Worm (Caenorhabditis elegans) whole organism, late embryonic: ENCODE data around the gene F23H11.7.
A peak's percentile ranks its signal among the peaks of the same experiment; 100 is the strongest.

ENCODE experiments used
- C38D4.7 ChIP-seq: fragments of 200-800 bp; sonication (Bioruptor generic); optimal IDR thresholded peaks from 2 replicates; lab custom pipeline; 2018; ENCODE audit warnings: mild to moderate bottlenecking, missing genetic modification characterization, moderate library complexity, missing compliant biosample characterization
- F13H6.1 ChIP-seq: sonication (generic microtip); optimal IDR thresholded peaks from 2 replicates; lab custom pipeline; 2016; ENCODE audit warnings: missing genetic modification characterization, missing compliant biosample characterization
- T23F11.4 ChIP-seq: fragments of 200-800 bp; sonication (Bioruptor generic); optimal IDR thresholded peaks from 2 replicates; lab custom pipeline; 2018; ENCODE audit warnings: mild to moderate bottlenecking, missing genetic modification characterization, missing compliant biosample characterization
- ama-1 ChIP-seq: fragments of 150-350 bp; optimal IDR thresholded peaks from 2 replicates; lab custom pipeline; 2014
- ceh-14 ChIP-seq: sonication (generic microtip); optimal IDR thresholded peaks from 2 replicates; lab custom pipeline; 2016; ENCODE audit warnings: missing genotype, missing genetic modification characterization, missing compliant biosample characterization
- ceh-22 ChIP-seq: sonication (generic microtip); optimal IDR thresholded peaks from 2 replicates; lab custom pipeline; 2017; ENCODE audit warnings: missing biosample characterization, missing genetic modification characterization
- ceh-24 ChIP-seq: sonication (generic microtip); optimal IDR thresholded peaks from 2 replicates; lab custom pipeline; 2016; ENCODE audit warnings: mild to moderate bottlenecking, missing genetic modification characterization, missing compliant biosample characterization
- ceh-30 ChIP-seq: fragments of 150-350 bp; optimal IDR thresholded peaks from 2 replicates; lab custom pipeline; 2014; ENCODE audit warnings: missing biosample characterization, missing genetic modification characterization
- ceh-31 ChIP-seq: sonication (generic microtip); optimal IDR thresholded peaks from 2 replicates; lab custom pipeline; 2016; ENCODE audit warnings: missing genetic modification characterization, missing compliant biosample characterization
- ceh-34 ChIP-seq: sonication (generic microtip); optimal IDR thresholded peaks from 2 replicates; lab custom pipeline; 2016; ENCODE audit warnings: mild to moderate bottlenecking, missing genetic modification characterization, missing compliant biosample characterization
- ceh-6 ChIP-seq: fragments of 200-800 bp; sonication (Bioruptor generic); optimal IDR thresholded peaks from 2 replicates; lab custom pipeline; 2018; ENCODE audit warnings: mild to moderate bottlenecking, missing genetic modification characterization, missing compliant biosample characterization
- che-1 ChIP-seq: sonication (generic microtip); optimal IDR thresholded peaks from 2 replicates; lab custom pipeline; 2016; ENCODE audit warnings: mild to moderate bottlenecking, missing genetic modification characterization, missing compliant biosample characterization
- dmd-4 ChIP-seq: sonication (generic microtip); optimal IDR thresholded peaks from 2 replicates; lab custom pipeline; 2016; ENCODE audit warnings: borderline replicate concordance, missing genetic modification characterization, missing compliant biosample characterization
- elt-2 ChIP-seq: sonication (generic microtip); optimal IDR thresholded peaks from 2 replicates; lab custom pipeline; 2016; ENCODE audit warnings: missing genetic modification reagents, missing genetic modification characterization, missing compliant biosample characterization
- elt-4 ChIP-seq: sonication (generic microtip); optimal IDR thresholded peaks from 2 replicates; lab custom pipeline; 2016; ENCODE audit warnings: missing genetic modification characterization, missing compliant biosample characterization
- hlh-13 ChIP-seq: fragments of 200-800 bp; sonication (Bioruptor generic); optimal IDR thresholded peaks from 2 replicates; lab custom pipeline; 2018; ENCODE audit warnings: mild to moderate bottlenecking, missing genetic modification characterization, missing compliant biosample characterization
- hlh-30 ChIP-seq: sonication (generic microtip); optimal IDR thresholded peaks from 2 replicates; lab custom pipeline; 2017; ENCODE audit warnings: antibody characterized with exemption, missing genetic modification characterization, missing compliant biosample characterization; ENCODE audit not compliant: insufficient read depth
- hlh-6 ChIP-seq: sonication (generic microtip); optimal IDR thresholded peaks from 2 replicates; lab custom pipeline; 2016; ENCODE audit warnings: missing genotype, missing genetic modification characterization, missing compliant biosample characterization
- lim-6 ChIP-seq: sonication (generic microtip); optimal IDR thresholded peaks from 2 replicates; lab custom pipeline; 2016; ENCODE audit warnings: missing genetic modification characterization, missing compliant biosample characterization
- mec-3 ChIP-seq: sonication (generic microtip); optimal IDR thresholded peaks from 2 replicates; lab custom pipeline; 2016; ENCODE audit warnings: borderline replicate concordance, missing genetic modification characterization, missing compliant biosample characterization
- nhr-11 ChIP-seq: fragments of 150-350 bp; optimal IDR thresholded peaks from 2 replicates; lab custom pipeline; 2014; ENCODE audit warnings: missing biosample characterization, missing genetic modification characterization
- nhr-232 ChIP-seq: sonication (generic microtip); optimal IDR thresholded peaks from 2 replicates; lab custom pipeline; 2016; ENCODE audit warnings: missing genetic modification characterization, missing compliant biosample characterization
- odd-2 ChIP-seq: sonication (generic microtip); optimal IDR thresholded peaks from 2 replicates; lab custom pipeline; 2017; ENCODE audit warnings: antibody characterized with exemption, mild to moderate bottlenecking, missing genetic modification characterization, missing compliant biosample characterization
- pag-3 ChIP-seq: sonication (generic microtip); optimal IDR thresholded peaks from 2 replicates; lab custom pipeline; 2016; ENCODE audit warnings: missing compliant biosample characterization, missing genetic modification characterization, borderline replicate concordance
- pax-1 ChIP-seq: fragments of 150-350 bp; optimal IDR thresholded peaks from 2 replicates; lab custom pipeline; 2014; ENCODE audit warnings: missing biosample characterization, missing genetic modification characterization
- pha-2 ChIP-seq: sonication (generic microtip); optimal IDR thresholded peaks from 2 replicates; lab custom pipeline; 2017; ENCODE audit warnings: mild to moderate bottlenecking, missing genetic modification characterization, missing compliant biosample characterization
- pqm-1 ChIP-seq: sonication (generic microtip); optimal IDR thresholded peaks from 2 replicates; lab custom pipeline; 2016; ENCODE audit warnings: missing genetic modification characterization, missing compliant biosample characterization
- sdc-2 ChIP-seq: sonication (generic microtip); optimal IDR thresholded peaks from 2 replicates; lab custom pipeline; 2016; ENCODE audit warnings: missing genotype, missing genetic modification characterization, missing compliant biosample characterization
- syd-9 ChIP-seq: sonication (generic microtip); optimal IDR thresholded peaks from 2 replicates; lab custom pipeline; 2016; ENCODE audit warnings: mild to moderate bottlenecking, missing genetic modification characterization, moderate library complexity, missing compliant biosample characterization
- tbx-2 ChIP-seq: sonication (generic microtip); optimal IDR thresholded peaks from 2 replicates; lab custom pipeline; 2016; ENCODE audit warnings: missing genetic modification characterization, missing compliant biosample characterization
- ttx-3 ChIP-seq: sonication (generic microtip); optimal IDR thresholded peaks from 2 replicates; lab custom pipeline; 2016; ENCODE audit warnings: missing genetic modification reagents, missing genetic modification characterization, missing compliant biosample characterization
- unc-3 ChIP-seq, 2 experiments: fragments of 200-800 bp in 1 of 2; sonication (Bioruptor generic) in 1 of 2; sonication (generic microtip) in 1 of 2; conservative IDR thresholded peaks in 1 of 2; optimal IDR thresholded peaks in 1 of 2; 2 replicates each; pipeline versions ENCODE4 v1.3.6 to Lab custom; 2016 to 2022; ENCODE audit warnings: missing compliant biosample characterization in 2 of 2, missing genetic modification characterization in 2 of 2, missing genetic modification reagents in 1 of 2
- unc-42 ChIP-seq: sonication (generic microtip); optimal IDR thresholded peaks from 2 replicates; lab custom pipeline; 2016; ENCODE audit warnings: missing genotype, missing genetic modification characterization, missing compliant biosample characterization
- unc-86 ChIP-seq: sonication (generic microtip); optimal IDR thresholded peaks from 2 replicates; lab custom pipeline; 2016; ENCODE audit warnings: missing genetic modification characterization, missing compliant biosample characterization
- zip-5 ChIP-seq: sonication (generic microtip); optimal IDR thresholded peaks from 2 replicates; lab custom pipeline; 2016; ENCODE audit warnings: missing genetic modification characterization, missing compliant biosample characterization
- ztf-16 ChIP-seq: sonication (generic microtip); optimal IDR thresholded peaks from 2 replicates; lab custom pipeline; 2017; ENCODE audit warnings: missing genetic modification characterization, missing compliant biosample characterization

F23H11.7 gene

ce11 chrIII:880840-881239, 38.4 kb downstream of the F23H11.7 start:
- no peak for TF ChIP-seq ceh-6
- TF ChIP-seq ttx-3, result no peak
- TF ChIP-seq unc-3 (GFP tag; conservative IDR thresholded peaks at IDR 0.05; lab: Robert Waterston, UW), result no peak
- no peak for TF ChIP-seq unc-3 (tag; optimal IDR thresholded peaks at IDR 0.05; lab: Kevin White, UChicago)
- TF ChIP-seq, all 69 proteins: peak for 0

- TF ChIP-seq C38D4.7 (GFP tag; lab: Kevin White, UChicago), result no peak
- no peak for TF ChIP-seq ceh-22 (tag; lab: Kevin White, UChicago)
- no peak for TF ChIP-seq pha-2 (tag; lab: Kevin White, UChicago)
- no peak for TF ChIP-seq hlh-6 (tag; lab: Kevin White, UChicago)
- TF ChIP-seq hlh-13 (GFP tag; lab: Kevin White, UChicago), result no peak
- TF ChIP-seq ceh-34, result no peak
- TF ChIP-seq zip-5, result no peak
- no peak for TF ChIP-seq hlh-30 (tag; lab: Kevin White, UChicago)
- no peak for TF ChIP-seq unc-42 (tag; lab: Kevin White, UChicago)
These were observed 39.6 kb downstream of the F23H11.7 start, which contains the start of the genes T24C4.5 and ucr-2.3 for ce11 chrIII:879634-880033. Gene T24C4.5 (minus strand): TSS chrIII:879734. Gene ucr-2.3 (plus strand): TSS chrIII:879860.

ce11 chrIII:873432-873831, 45.8 kb downstream of the F23H11.7 start, which contains the start of gene clc-19:
Gene clc-19 (minus strand): TSS chrIII:873566.
- no peak for TF ChIP-seq pag-3 (tag; lab: Kevin White, UChicago)
- TF ChIP-seq dmd-4, result no peak
- no peak for TF ChIP-seq lim-6 (tag; lab: Kevin White, UChicago)
- no peak for TF ChIP-seq odd-2 (tag; lab: Kevin White, UChicago)
- TF ChIP-seq nhr-232 (tag; lab: Kevin White, UChicago), result no peak
- TF ChIP-seq ceh-14 (tag; lab: Kevin White, UChicago), result no peak
- TF ChIP-seq ceh-22 (tag; lab: Kevin White, UChicago), result no peak
- no peak for TF ChIP-seq hlh-30 (tag; lab: Kevin White, UChicago)
- no peak for TF ChIP-seq elt-2
- no peak for TF ChIP-seq mec-3 (tag; lab: Kevin White, UChicago)
- TF ChIP-seq che-1 (tag; lab: Kevin White, UChicago), result no peak
- no peak for TF ChIP-seq nhr-11 (tag; lab: Kevin White, UChicago)
- no peak for TF ChIP-seq sdc-2
- TF ChIP-seq F13H6.1 (tag; lab: Kevin White, UChicago), result no peak
- no peak for TF ChIP-seq hlh-13 (GFP tag; lab: Kevin White, UChicago)
- TF ChIP-seq, all 69 proteins: peak for 0

ce11 chrIII:872373-872772, 46.8 kb downstream of the F23H11.7 start, which contains the start of the genes T24C4.3 and clc-20:
Gene T24C4.3 (minus strand): TSS chrIII:872473.
Gene clc-20 (plus strand): TSS chrIII:872583.
- no peak for TF ChIP-seq elt-4 (tag; lab: Kevin White, UChicago)
- TF ChIP-seq ceh-30 (tag; lab: Kevin White, UChicago), result no peak
- TF ChIP-seq F13H6.1 (tag; lab: Kevin White, UChicago), result no peak
- no peak for TF ChIP-seq unc-86 (tag; lab: Kevin White, UChicago)
- no peak for TF ChIP-seq T23F11.4 (GFP tag; lab: Kevin White, UChicago)
- no peak for TF ChIP-seq syd-9 (tag; lab: Kevin White, UChicago)
- no peak for TF ChIP-seq ceh-31 (tag; lab: Kevin White, UChicago)
- TF ChIP-seq ceh-24, result no peak
- no peak for TF ChIP-seq hlh-6 (tag; lab: Kevin White, UChicago)
- no peak for TF ChIP-seq zip-5
- TF ChIP-seq ama-1, result no peak
- no peak for TF ChIP-seq pqm-1 (tag; lab: Kevin White, UChicago)
- no peak for TF ChIP-seq tbx-2 (tag; lab: Kevin White, UChicago)

DNA sequence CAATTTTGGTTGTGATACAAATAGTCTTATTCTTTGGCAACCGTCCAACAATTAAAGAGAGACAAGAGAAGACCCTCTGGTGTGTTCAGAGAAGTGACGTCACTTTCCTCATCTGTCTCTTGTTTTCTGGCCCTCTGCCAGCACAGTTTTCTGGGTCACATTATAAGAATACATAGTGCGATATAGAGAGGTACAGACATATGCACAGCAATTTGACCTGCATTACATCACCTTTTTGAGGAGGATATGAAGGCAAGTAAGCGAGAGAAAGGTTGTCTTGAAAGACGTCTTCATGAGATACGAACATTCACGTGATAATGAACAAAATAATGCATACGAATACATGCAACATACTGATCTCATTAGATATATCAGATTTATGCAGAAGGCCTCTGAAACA, 48.7 kb downstream of the F23H11.7 start:
- TF ChIP-seq ztf-16 (tag; lab: Kevin White, UChicago) (no peak), ceh-31 (tag; lab: Kevin White, UChicago) (no peak), tbx-2 (tag; lab: Kevin White, UChicago) (peak; percentile 9), pax-1 (tag; lab: Kevin White, UChicago) (no peak), hlh-30 (tag; lab: Kevin White, UChicago) (peak; percentile 60)
